Fruit fly (Drosophila melanogaster) whole organism, wandering third instar larva: ENCODE results near the gene CG31904.

Experiments
- Abd-B ChIP-seq: fragments of >200 bp; optimal IDR thresholded peaks from 2 replicates; lab custom pipeline; 2017; ENCODE audit warnings: missing biosample characterization, missing genetic modification characterization
- CG32264 ChIP-seq: fragments of 200-800 bp; sonication (Bioruptor generic); optimal IDR thresholded peaks from 2 replicates; lab custom pipeline; 2016; ENCODE audit warnings: missing biosample characterization, missing genetic modification characterization
- CG9705 ChIP-seq: fragments of 200-800 bp; sonication (Bioruptor generic); optimal IDR thresholded peaks from 2 replicates; lab custom pipeline; 2018; ENCODE audit warnings: missing biosample characterization, mild to moderate bottlenecking, missing genetic modification characterization
- Dif ChIP-seq: fragments of 200-275, 200-300 bp; sonication (Bioruptor generic); optimal IDR thresholded peaks from 2 replicates; lab custom pipeline; 2018; ENCODE audit warnings: missing biosample characterization, missing genetic modification characterization; ENCODE audit not compliant: partially characterized antibody
- GATAd ChIP-seq: sonication (Bioruptor generic); optimal IDR thresholded peaks from 2 replicates; lab custom pipeline; 2016; ENCODE audit warnings: missing biosample characterization, missing genetic modification characterization
- HLH106 ChIP-seq: fragments of 200-800 bp; optimal IDR thresholded peaks from 3 replicates; lab custom pipeline; 2019; ENCODE audit warnings: missing biosample characterization, mild to moderate bottlenecking, missing genetic modification characterization, moderate library complexity
- Hnf4 ChIP-seq: fragments of 200-800 bp; sonication (Bioruptor generic); optimal IDR thresholded peaks from 2 replicates; lab custom pipeline; 2016; ENCODE audit warnings: missing biosample characterization, mild to moderate bottlenecking, missing genetic modification characterization
- Hr78 ChIP-seq: fragments of >200 bp; optimal IDR thresholded peaks from 2 replicates; lab custom pipeline; 2017; ENCODE audit warnings: missing biosample characterization, missing genetic modification characterization
- Hr83 ChIP-seq: fragments of 200-300 bp; sonication (Bioruptor generic); optimal IDR thresholded peaks from 2 replicates; lab custom pipeline; 2016; ENCODE audit warnings: missing biosample characterization, mild to moderate bottlenecking, missing genetic modification characterization, moderate library complexity; ENCODE audit not compliant: poor library complexity, severe bottlenecking
- Jra ChIP-seq: sonication (Bioruptor generic); optimal IDR thresholded peaks from 2 replicates; lab custom pipeline; 2016; ENCODE audit warnings: missing biosample characterization, missing genetic modification characterization
- Mio ChIP-seq: sonication (Bioruptor generic); optimal IDR thresholded peaks from 2 replicates; lab custom pipeline; 2016; ENCODE audit warnings: missing biosample characterization, missing genetic modification characterization
- N ChIP-seq: fragments of >200 bp; optimal IDR thresholded peaks from 2 replicates; lab custom pipeline; 2018; ENCODE audit warnings: missing biosample characterization, missing external identifiers, missing genetic modification characterization
- OdsH ChIP-seq: fragments of 200-800 bp; sonication (Bioruptor generic); optimal IDR thresholded peaks from 2 replicates; lab custom pipeline; 2016; ENCODE audit warnings: missing biosample characterization, mild to moderate bottlenecking, missing genetic modification characterization
- Rel ChIP-seq, 2 experiments: fragments of 200-800 bp; sonication (Bioruptor generic) in 1 of 2; optimal IDR thresholded peaks; 2 replicates in 1 of 2; 3 replicates in 1 of 2; lab custom pipeline; 2016 to 2019; ENCODE audit warnings: mild to moderate bottlenecking in 2 of 2, missing biosample characterization in 2 of 2, missing genetic modification characterization in 2 of 2, moderate library complexity in 1 of 2
- Sp1 ChIP-seq: fragments of 200-800 bp; sonication (Bioruptor generic); optimal IDR thresholded peaks from 3 replicates; lab custom pipeline; 2019; ENCODE audit warnings: missing biosample characterization, mild to moderate bottlenecking, missing genetic modification characterization, moderate library complexity
- Vsx2 ChIP-seq: fragments of 200-300, 225-300 bp; sonication (Bioruptor generic); optimal IDR thresholded peaks from 2 replicates; lab custom pipeline; 2018; ENCODE audit warnings: missing biosample characterization, missing genetic modification characterization; ENCODE audit not compliant: partially characterized antibody
- brk ChIP-seq: fragments of 200-800 bp; sonication (Bioruptor generic); optimal IDR thresholded peaks from 2 replicates; lab custom pipeline; 2016; ENCODE audit warnings: missing biosample characterization, mild to moderate bottlenecking, missing genetic modification characterization
- dl ChIP-seq, 2 experiments: fragments of 175-275, 200-275 bp in 1 of 2; fragments of 200-275 bp in 1 of 2; sonication (Bioruptor generic); optimal IDR thresholded peaks; lab custom pipeline; 2018; ENCODE audit warnings: mild to moderate bottlenecking in 2 of 2, missing biosample characterization in 2 of 2, missing genetic modification characterization in 2 of 2, moderate library complexity in 2 of 2; ENCODE audit not compliant: partially characterized antibody in 2 of 2, insufficient read depth in 1 of 2
- dmrt93B ChIP-seq: fragments of 200-800 bp; sonication (Bioruptor generic); optimal IDR thresholded peaks from 2 replicates; lab custom pipeline; 2018; ENCODE audit warnings: missing biosample characterization, mild to moderate bottlenecking, missing genetic modification characterization
- dsf ChIP-seq: sonication (Bioruptor generic); optimal IDR thresholded peaks from 2 replicates; lab custom pipeline; 2016; ENCODE audit warnings: missing biosample characterization, missing genetic modification characterization, borderline replicate concordance
- ey ChIP-seq: fragments of 200-800 bp; sonication (Bioruptor generic); optimal IDR thresholded peaks from 2 replicates; lab custom pipeline; 2016; ENCODE audit warnings: missing biosample characterization, missing genetic modification characterization
- foxo ChIP-seq, 2 experiments: fragments of 200-800 bp; sonication (Bioruptor generic); optimal IDR thresholded peaks; 2 replicates in 1 of 2; 3 replicates in 1 of 2; lab custom pipeline; 2016 to 2017; ENCODE audit warnings: missing biosample characterization in 2 of 2, missing genetic modification characterization in 2 of 2
- fru ChIP-seq: fragments of 200-800 bp; sonication (Bioruptor generic); optimal IDR thresholded peaks from 3 replicates; lab custom pipeline; 2016; ENCODE audit warnings: missing biosample characterization, mild to moderate bottlenecking, missing genetic modification characterization
- psq ChIP-seq: fragments of 200-800 bp; sonication (Bioruptor generic); optimal IDR thresholded peaks from 3 replicates; lab custom pipeline; 2017; ENCODE audit warnings: missing biosample characterization, mild to moderate bottlenecking, missing genetic modification characterization, moderate library complexity
- rgr ChIP-seq: fragments of 200-800 bp; sonication (Bioruptor generic); optimal IDR thresholded peaks from 3 replicates; lab custom pipeline; 2016; ENCODE audit warnings: missing biosample characterization, mild to moderate bottlenecking, missing genetic modification characterization
- sv ChIP-seq: fragments of 200-800 bp; sonication (Bioruptor generic); optimal IDR thresholded peaks from 3 replicates; lab custom pipeline; 2016; ENCODE audit warnings: missing biosample characterization, missing genetic modification characterization
- tai ChIP-seq: sonication (Bioruptor generic); optimal IDR thresholded peaks from 2 replicates; lab custom pipeline; 2016; ENCODE audit warnings: missing biosample characterization, missing genetic modification characterization
- usp ChIP-seq: fragments of >200 bp; optimal IDR thresholded peaks from 2 replicates; lab custom pipeline; 2017; ENCODE audit warnings: missing biosample characterization, missing genetic modification characterization
- woc ChIP-seq: sonication (Bioruptor generic); optimal IDR thresholded peaks from 2 replicates; lab custom pipeline; 2016; ENCODE audit warnings: missing biosample characterization, mild to moderate bottlenecking, missing genetic modification characterization

CG31904 gene

DNA sequence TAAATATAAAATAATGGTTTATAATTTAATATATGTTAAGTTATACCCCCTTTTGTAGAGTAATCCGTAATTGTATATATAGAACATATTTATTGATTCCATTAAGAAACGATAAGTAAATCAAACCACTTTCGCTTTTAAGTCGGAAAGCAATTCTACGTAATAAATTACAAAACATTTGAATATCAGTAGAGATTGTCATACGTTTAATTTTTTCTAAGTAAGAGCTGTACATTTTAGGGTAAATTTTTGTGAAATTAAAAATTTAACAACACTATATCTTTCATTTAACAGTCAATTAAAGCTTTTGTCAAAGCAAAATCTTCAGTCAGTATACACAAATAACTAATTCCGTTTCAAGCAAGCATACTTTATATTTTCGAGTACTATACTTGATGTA, 15.3 kb upstream of the CG31904 start, which contains the start of gene CG46025:
CG46025 (plus strand) TSS at position 301 of the 400 bp plus-strand sequence.
- no peak for TF ChIP-seq ey (GFP tag; lab: Kevin White, UChicago)
- TF ChIP-seq Abd-B (GFP tag; lab: Kevin White, UChicago), result no peak
- TF ChIP-seq Hr78 (GFP tag; lab: Kevin White, UChicago), result no peak
- TF ChIP-seq Mio (GFP tag; lab: Kevin White, UChicago), result no peak
- TF ChIP-seq usp (GFP tag; lab: Kevin White, UChicago), result no peak
- no peak for TF ChIP-seq CG9705 (GFP tag; lab: Kevin White, UChicago)
- no peak for TF ChIP-seq GATAd (GFP tag; lab: Kevin White, UChicago)
- TF ChIP-seq N (GFP tag; lab: Kevin White, UChicago), result no peak
- no peak for TF ChIP-seq CG32264 (GFP tag; lab: Kevin White, UChicago)
- TF ChIP-seq dsf (GFP tag; lab: Kevin White, UChicago), result no peak
- no peak for TF ChIP-seq Hnf4 (GFP tag; lab: Kevin White, UChicago)
- no peak for TF ChIP-seq OdsH
- no peak for TF ChIP-seq HLH106 (tag; lab: Kevin White, UChicago)
- no peak for TF ChIP-seq Hr83 (GFP tag; lab: Kevin White, UChicago)
- no peak for TF ChIP-seq dl (GFP tag; optimal IDR thresholded peaks at IDR 0.05; lab: Kevin White, UChicago; ENCODE audit: insufficient read depth in 1 of 2, partially characterized antibody in 2 of 2)
- no peak for TF ChIP-seq Vsx2 (GFP tag; lab: Kevin White, UChicago)

DNA sequence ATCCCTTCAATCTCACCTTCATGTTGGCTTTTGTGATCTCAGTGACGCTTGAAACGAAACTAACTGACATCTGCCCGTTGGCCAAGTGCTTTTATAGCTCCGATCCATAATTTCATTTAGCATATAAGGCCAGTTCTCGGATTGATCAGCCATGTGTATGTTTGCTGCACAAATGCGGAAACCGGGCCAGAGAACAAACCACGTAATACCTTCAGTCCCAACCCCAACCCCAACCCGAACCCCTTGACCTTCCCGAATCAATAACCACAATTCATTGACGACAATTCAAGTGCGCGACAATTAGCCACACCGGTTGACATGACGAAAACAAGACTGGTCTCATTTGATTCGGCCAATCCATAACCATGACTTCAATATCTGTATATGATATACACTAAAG, 14.5 kb upstream of the CG31904 start, which contains the start of gene CG7203:
CG7203 (minus strand) TSS at position 101 of the 400 bp plus-strand sequence.
- TF ChIP-seq Rel (GFP tag; optimal IDR thresholded peaks at IDR 0.05; lab: Kevin White, UChicago) (no peak), Rel (tag; optimal IDR thresholded peaks at IDR 0.05; lab: Kevin White, UChicago) (no peak), sv (no peak), rgr (GFP tag; lab: Kevin White, UChicago) (no peak), tai (GFP tag; lab: Kevin White, UChicago) (no peak), brk (GFP tag; lab: Kevin White, UChicago) (no peak), usp (GFP tag; lab: Kevin White, UChicago) (no peak), ey (GFP tag; lab: Kevin White, UChicago) (no peak), Vsx2 (GFP tag; lab: Kevin White, UChicago) (no peak), Hr78 (GFP tag; lab: Kevin White, UChicago) (no peak), HLH106 (tag; lab: Kevin White, UChicago) (no peak), Sp1 (GFP tag; lab: Kevin White, UChicago) (no peak), GATAd (GFP tag; lab: Kevin White, UChicago) (no peak), woc (GFP tag; lab: Kevin White, UChicago) (no peak), Jra (GFP tag; lab: Kevin White, UChicago) (no peak)

DNA sequence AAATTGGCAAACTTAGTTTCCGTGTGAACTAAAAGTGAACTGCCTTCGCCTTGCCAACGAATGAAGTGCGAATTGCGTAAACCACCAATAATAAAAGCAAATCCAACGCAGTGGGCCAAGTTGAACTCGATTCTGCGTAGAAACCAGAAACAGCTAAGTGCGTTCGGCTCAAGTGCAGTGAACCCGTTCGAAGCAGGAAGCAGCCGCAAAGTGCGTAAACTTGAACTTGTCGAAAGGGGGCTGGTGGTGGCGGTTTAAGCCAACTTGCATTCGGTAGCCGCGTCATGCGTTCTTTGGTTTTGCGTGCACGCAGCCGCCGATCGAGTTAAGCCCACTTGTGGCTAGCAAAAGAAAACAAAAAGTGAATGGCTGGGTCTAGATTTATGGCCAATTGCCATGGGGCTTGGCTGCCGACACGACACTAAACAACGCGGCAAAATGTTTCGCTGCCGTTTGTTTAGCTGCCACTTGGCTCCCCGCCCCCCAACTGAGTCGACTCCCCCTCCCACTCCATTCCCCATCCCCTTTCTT, 12.1 kb upstream of the CG31904 start:
- TF ChIP-seq GATAd (GFP tag; lab: Kevin White, UChicago) (no peak), HLH106 (tag; lab: Kevin White, UChicago) (no peak), brk (GFP tag; lab: Kevin White, UChicago) (no peak), Rel (GFP tag; optimal IDR thresholded peaks at IDR 0.05; lab: Kevin White, UChicago) (no peak), Rel (tag; optimal IDR thresholded peaks at IDR 0.05; lab: Kevin White, UChicago) (no peak), CG9705 (GFP tag; lab: Kevin White, UChicago) (no peak), dmrt93B (no peak), ey (GFP tag; lab: Kevin White, UChicago) (no peak), Sp1 (GFP tag; lab: Kevin White, UChicago) (no peak), Abd-B (GFP tag; lab: Kevin White, UChicago) (no peak), fru (no peak), Dif (GFP tag; lab: Kevin White, UChicago) (no peak)

- no peak for TF ChIP-seq sv
- no peak for TF ChIP-seq tai (GFP tag; lab: Kevin White, UChicago)
- TF ChIP-seq psq (GFP tag; lab: Kevin White, UChicago), result no peak
- TF ChIP-seq foxo (GFP tag; optimal IDR thresholded peaks at IDR 0.05; lab: Kevin White, UChicago), result no peak
- TF ChIP-seq, all 38 proteins: peak for 0
Observed at dm6 chr2L:7746975-7747374, 8.4 kb upstream of the CG31904 start, which contains the start of gene ATPsynGL. TSS of gene ATPsynGL (plus strand) at chr2L:7747275.
